Worm (Caenorhabditis elegans) whole organism, L1 larva: ENCODE measurements around the gene ptr-25.

ENCODE experiments used
- aha-1 ChIP-seq: fragments of 150-350 bp; optimal IDR thresholded peaks from 2 replicates; lab custom pipeline; 2014; ENCODE audit warnings: missing biosample characterization, missing genetic modification characterization
- alr-1 ChIP-seq: fragments of 200-800 bp; sonication (Bioruptor generic); optimal IDR thresholded peaks from 2 replicates; lab custom pipeline; 2018; ENCODE audit warnings: borderline replicate concordance, mild to moderate bottlenecking, missing genetic modification characterization, missing compliant biosample characterization
- ceh-63 ChIP-seq: fragments of 200-800 bp; sonication (Bioruptor generic); optimal IDR thresholded peaks from 2 replicates; lab custom pipeline; 2018; ENCODE audit warnings: mild to moderate bottlenecking, missing genetic modification characterization, missing compliant biosample characterization
- ceh-82 ChIP-seq, 3 experiments: fragments of 150-350 bp in 1 of 3; sonication (generic microtip) in 2 of 3; optimal IDR thresholded peaks; 2 replicates each; lab custom pipeline; 2014 to 2017; ENCODE audit warnings: missing biosample characterization in 3 of 3, missing genetic modification characterization in 3 of 3
- elt-2 ChIP-seq: sonication (generic microtip); optimal IDR thresholded peaks from 2 replicates; lab custom pipeline; 2016; ENCODE audit warnings: missing genetic modification characterization, mild to moderate bottlenecking, inconsistent platforms, missing compliant biosample characterization, missing genetic modification reagents
- isw-1 ChIP-seq: fragments of 200-800 bp; sonication (Bioruptor generic); IDR thresholded peaks from 2 replicates; pipeline ENCODE4 v1.3.6; 2022; ENCODE audit warnings: missing genetic modification characterization, missing compliant biosample characterization
- jun-1 ChIP-seq: fragments of 150-350 bp; optimal IDR thresholded peaks from 2 replicates; lab custom pipeline; 2014; ENCODE audit warnings: missing biosample characterization, missing genetic modification reagents, missing genetic modification characterization
- nhr-12 ChIP-seq: sonication (generic microtip); optimal IDR thresholded peaks from 2 replicates; lab custom pipeline; 2017; ENCODE audit warnings: missing biosample characterization, missing genetic modification characterization
- nhr-237 ChIP-seq: fragments of 150-350 bp; optimal IDR thresholded peaks from 2 replicates; lab custom pipeline; 2014; ENCODE audit warnings: missing biosample characterization, missing genetic modification characterization
- nhr-76 ChIP-seq: sonication (generic microtip); optimal IDR thresholded peaks from 2 replicates; lab custom pipeline; 2017; ENCODE audit warnings: missing biosample characterization, missing genetic modification characterization
- unc-62 ChIP-seq: fragments of 150-350 bp; optimal IDR thresholded peaks from 2 replicates; lab custom pipeline; 2014; ENCODE audit warnings: missing biosample characterization, missing genetic modification reagents, missing genetic modification characterization
- ztf-11 ChIP-seq, 2 experiments: sonication (generic microtip); optimal IDR thresholded peaks; 2 replicates each; lab custom pipeline; 2016 to 2017; ENCODE audit warnings: missing genetic modification characterization in 2 of 2, missing biosample characterization in 1 of 2, missing compliant biosample characterization in 1 of 2

ce11 chrIII:10527446-10527845 lies 39.5 kb downstream of the ptr-25 start:
- TF ChIP-seq elt-2 (tag; lab: Kevin White, UChicago) (no peak), alr-1 (tag; lab: Kevin White, UChicago) (no peak), ceh-82 (tag; optimal IDR thresholded peaks at IDR 0.05; lab: Kevin White, UChicago) (no peak), nhr-12 (no peak), ceh-63 (GFP tag; lab: Kevin White, UChicago) (no peak), ztf-11 (tag; optimal IDR thresholded peaks at IDR 0.05; lab: Kevin White, UChicago) (no peak), aha-1 (tag; lab: Kevin White, UChicago) (no peak), nhr-237 (no peak), isw-1 (no peak), nhr-76 (no peak), jun-1 (tag; lab: Kevin White, UChicago) (no peak), unc-62 (no peak)
